Worm (Caenorhabditis elegans): Measurements from ENCODE around the gene ZK370.6.

- TF ChIP-seq nhr-237 (tag; optimal IDR thresholded peaks at IDR 0.05) (no peak), zag-1 (tag; optimal IDR thresholded peaks at IDR 0.05) (no peak), nhr-77 (tag; optimal IDR thresholded peaks at IDR 0.05) (no peak), ama-1 (optimal IDR thresholded peaks at IDR 0.05) (no peak), ZK546.5 (tag; optimal IDR thresholded peaks at IDR 0.05) (no peak), elt-3 (tag; optimal IDR thresholded peaks at IDR 0.05) (no peak), sem-4 (tag; optimal IDR thresholded peaks at IDR 0.05) (no peak), lin-13 (GFP tag; optimal IDR thresholded peaks at IDR 0.05) (no peak), ceh-82 (tag; optimal IDR thresholded peaks at IDR 0.05) (no peak), ztf-1 (GFP tag; conservative IDR thresholded peaks at IDR 0.05) (no peak), egl-27 (tag; optimal IDR thresholded peaks at IDR 0.05) (no peak), fos-1 (tag; optimal IDR thresholded peaks at IDR 0.05) (no peak)
Measured at ce11 chrIII:8770243-8770642, 26.6 kb upstream of the ZK370.6 start.
